Worm (Caenorhabditis elegans) whole organism, late embryonic: ENCODE measurements around the gene acer-1.

Source experiments
- C08G9.2 ChIP-seq: sonication (generic microtip); optimal IDR thresholded peaks from 2 replicates; lab custom pipeline; 2016; ENCODE audit warnings: mild to moderate bottlenecking, missing genetic modification characterization, moderate library complexity, missing compliant biosample characterization
- C38D4.7 ChIP-seq: fragments of 200-800 bp; sonication (Bioruptor generic); optimal IDR thresholded peaks from 2 replicates; lab custom pipeline; 2018; ENCODE audit warnings: mild to moderate bottlenecking, missing genetic modification characterization, moderate library complexity, missing compliant biosample characterization
- K02D7.2 ChIP-seq: sonication (generic microtip); optimal IDR thresholded peaks from 2 replicates; lab custom pipeline; 2017; ENCODE audit warnings: mild to moderate bottlenecking, missing genetic modification characterization, missing compliant biosample characterization
- K09A11.1 ChIP-seq: sonication (generic microtip); optimal IDR thresholded peaks from 2 replicates; lab custom pipeline; 2017; ENCODE audit warnings: antibody characterized with exemption, mild to moderate bottlenecking, missing genetic modification characterization, missing compliant biosample characterization; ENCODE audit not compliant: insufficient read depth
- Y22D7AL.16 ChIP-seq: sonication (generic microtip); optimal IDR thresholded peaks from 2 replicates; lab custom pipeline; 2016; ENCODE audit warnings: missing genetic modification characterization, missing compliant biosample characterization
- ahr-1 ChIP-seq: sonication (generic microtip); optimal IDR thresholded peaks from 2 replicates; lab custom pipeline; 2016; ENCODE audit warnings: missing genetic modification characterization, missing compliant biosample characterization
- ama-1 ChIP-seq: fragments of 150-350 bp; optimal IDR thresholded peaks from 2 replicates; lab custom pipeline; 2014
- ceh-14 ChIP-seq: sonication (generic microtip); optimal IDR thresholded peaks from 2 replicates; lab custom pipeline; 2016; ENCODE audit warnings: missing genotype, missing genetic modification characterization, missing compliant biosample characterization
- ceh-18 ChIP-seq: sonication (generic microtip); optimal IDR thresholded peaks from 2 replicates; lab custom pipeline; 2016; ENCODE audit warnings: missing genetic modification characterization, missing compliant biosample characterization
- ceh-2 ChIP-seq: sonication (generic microtip); optimal IDR thresholded peaks from 2 replicates; lab custom pipeline; 2016; ENCODE audit warnings: missing genotype, missing genetic modification characterization, missing compliant biosample characterization
- ceh-22 ChIP-seq: sonication (generic microtip); optimal IDR thresholded peaks from 2 replicates; lab custom pipeline; 2017; ENCODE audit warnings: missing biosample characterization, missing genetic modification characterization
- ceh-24 ChIP-seq: sonication (generic microtip); optimal IDR thresholded peaks from 2 replicates; lab custom pipeline; 2016; ENCODE audit warnings: mild to moderate bottlenecking, missing genetic modification characterization, missing compliant biosample characterization
- ceh-30 ChIP-seq: fragments of 150-350 bp; optimal IDR thresholded peaks from 2 replicates; lab custom pipeline; 2014; ENCODE audit warnings: missing biosample characterization, missing genetic modification characterization
- ceh-31 ChIP-seq: sonication (generic microtip); optimal IDR thresholded peaks from 2 replicates; lab custom pipeline; 2016; ENCODE audit warnings: missing genetic modification characterization, missing compliant biosample characterization
- ceh-34 ChIP-seq: sonication (generic microtip); optimal IDR thresholded peaks from 2 replicates; lab custom pipeline; 2016; ENCODE audit warnings: mild to moderate bottlenecking, missing genetic modification characterization, missing compliant biosample characterization
- ceh-45 ChIP-seq: fragments of 200-800 bp; sonication (Bioruptor generic); IDR thresholded peaks from 2 replicates; pipeline ENCODE4 v1.3.6; 2022; ENCODE audit warnings: missing genetic modification reagents, missing genetic modification characterization, missing compliant biosample characterization
- ceh-48 ChIP-seq: sonication (generic microtip); optimal IDR thresholded peaks from 2 replicates; lab custom pipeline; 2016; ENCODE audit warnings: missing genetic modification characterization, inconsistent platforms, missing compliant biosample characterization
- ceh-6 ChIP-seq: fragments of 200-800 bp; sonication (Bioruptor generic); optimal IDR thresholded peaks from 2 replicates; lab custom pipeline; 2018; ENCODE audit warnings: mild to moderate bottlenecking, missing genetic modification characterization, missing compliant biosample characterization
- che-1 ChIP-seq: sonication (generic microtip); optimal IDR thresholded peaks from 2 replicates; lab custom pipeline; 2016; ENCODE audit warnings: mild to moderate bottlenecking, missing genetic modification characterization, missing compliant biosample characterization
- dmd-4 ChIP-seq: sonication (generic microtip); optimal IDR thresholded peaks from 2 replicates; lab custom pipeline; 2016; ENCODE audit warnings: borderline replicate concordance, missing genetic modification characterization, missing compliant biosample characterization
- elt-2 ChIP-seq: sonication (generic microtip); optimal IDR thresholded peaks from 2 replicates; lab custom pipeline; 2016; ENCODE audit warnings: missing genetic modification reagents, missing genetic modification characterization, missing compliant biosample characterization
- ets-4 ChIP-seq: sonication (generic microtip); optimal IDR thresholded peaks from 2 replicates; lab custom pipeline; 2016; ENCODE audit warnings: missing genetic modification characterization, missing compliant biosample characterization
- eyg-1 ChIP-seq: sonication (generic microtip); optimal IDR thresholded peaks from 2 replicates; lab custom pipeline; 2016; ENCODE audit warnings: missing genotype, missing genetic modification characterization, missing compliant biosample characterization
- fax-1 ChIP-seq: sonication (generic microtip); optimal IDR thresholded peaks from 2 replicates; lab custom pipeline; 2016; ENCODE audit warnings: missing genotype, missing genetic modification characterization, missing compliant biosample characterization
- fkh-10 ChIP-seq: fragments of 150-350 bp; optimal IDR thresholded peaks from 2 replicates; lab custom pipeline; 2014; ENCODE audit warnings: missing biosample characterization, missing genetic modification reagents, missing genetic modification characterization
- fkh-6 ChIP-seq: sonication (generic microtip); optimal IDR thresholded peaks from 2 replicates; lab custom pipeline; 2016; ENCODE audit warnings: missing genetic modification characterization, missing compliant biosample characterization
- gmeb-2 ChIP-seq: sonication (generic microtip); optimal IDR thresholded peaks from 2 replicates; lab custom pipeline; 2016; ENCODE audit warnings: missing genetic modification characterization, inconsistent platforms, missing compliant biosample characterization
- hlh-13 ChIP-seq: fragments of 200-800 bp; sonication (Bioruptor generic); optimal IDR thresholded peaks from 2 replicates; lab custom pipeline; 2018; ENCODE audit warnings: mild to moderate bottlenecking, missing genetic modification characterization, missing compliant biosample characterization
- hlh-15 ChIP-seq: sonication (generic microtip); optimal IDR thresholded peaks from 2 replicates; lab custom pipeline; 2016; ENCODE audit warnings: missing genetic modification characterization, missing compliant biosample characterization
- hlh-30 ChIP-seq: sonication (generic microtip); optimal IDR thresholded peaks from 2 replicates; lab custom pipeline; 2017; ENCODE audit warnings: antibody characterized with exemption, missing genetic modification characterization, missing compliant biosample characterization; ENCODE audit not compliant: insufficient read depth
- hlh-8 ChIP-seq: sonication (generic microtip); optimal IDR thresholded peaks from 2 replicates; lab custom pipeline; 2016; ENCODE audit warnings: missing genotype, missing genetic modification characterization, missing compliant biosample characterization
- lin-11 ChIP-seq: fragments of 200-800 bp; sonication (Bioruptor generic); optimal IDR thresholded peaks from 2 replicates; lab custom pipeline; 2018; ENCODE audit warnings: mild to moderate bottlenecking, missing genetic modification characterization, missing compliant biosample characterization
- madf-2 ChIP-seq: sonication (generic microtip); optimal IDR thresholded peaks from 2 replicates; lab custom pipeline; 2017; ENCODE audit warnings: missing genetic modification characterization, missing compliant biosample characterization
- mec-3 ChIP-seq: sonication (generic microtip); optimal IDR thresholded peaks from 2 replicates; lab custom pipeline; 2016; ENCODE audit warnings: borderline replicate concordance, missing genetic modification characterization, missing compliant biosample characterization
- nfya-1 ChIP-seq: sonication (generic microtip); optimal IDR thresholded peaks from 2 replicates; lab custom pipeline; 2017; ENCODE audit warnings: missing genetic modification characterization, mild to moderate bottlenecking, missing compliant biosample characterization, antibody characterized with exemption, moderate library complexity
- nhr-11 ChIP-seq: fragments of 150-350 bp; optimal IDR thresholded peaks from 2 replicates; lab custom pipeline; 2014; ENCODE audit warnings: missing biosample characterization, missing genetic modification characterization
- nhr-232 ChIP-seq: sonication (generic microtip); optimal IDR thresholded peaks from 2 replicates; lab custom pipeline; 2016; ENCODE audit warnings: missing genetic modification characterization, missing compliant biosample characterization
- npax-4 ChIP-seq: sonication (generic microtip); optimal IDR thresholded peaks from 2 replicates; lab custom pipeline; 2016; ENCODE audit warnings: missing genetic modification characterization, missing compliant biosample characterization
- odd-2 ChIP-seq: sonication (generic microtip); optimal IDR thresholded peaks from 2 replicates; lab custom pipeline; 2017; ENCODE audit warnings: antibody characterized with exemption, mild to moderate bottlenecking, missing genetic modification characterization, missing compliant biosample characterization
- pha-2 ChIP-seq: sonication (generic microtip); optimal IDR thresholded peaks from 2 replicates; lab custom pipeline; 2017; ENCODE audit warnings: mild to moderate bottlenecking, missing genetic modification characterization, missing compliant biosample characterization
- pqm-1 ChIP-seq: sonication (generic microtip); optimal IDR thresholded peaks from 2 replicates; lab custom pipeline; 2016; ENCODE audit warnings: missing genetic modification characterization, missing compliant biosample characterization
- ref-2 ChIP-seq: sonication (generic microtip); optimal IDR thresholded peaks from 2 replicates; lab custom pipeline; 2016; ENCODE audit warnings: missing genetic modification characterization, missing compliant biosample characterization
- rnt-1 ChIP-seq: sonication (generic microtip); optimal IDR thresholded peaks from 2 replicates; lab custom pipeline; 2016; ENCODE audit warnings: missing genetic modification characterization, missing compliant biosample characterization
- sdc-2 ChIP-seq: sonication (generic microtip); optimal IDR thresholded peaks from 2 replicates; lab custom pipeline; 2016; ENCODE audit warnings: missing genotype, missing genetic modification characterization, missing compliant biosample characterization
- sox-2 ChIP-seq: fragments of 200-800 bp; sonication (Bioruptor generic); IDR thresholded peaks from 2 replicates; pipeline ENCODE4 v1.3.6; 2022; ENCODE audit warnings: missing genetic modification reagents, missing genetic modification characterization, missing compliant biosample characterization
- sox-4 ChIP-seq: sonication (generic microtip); optimal IDR thresholded peaks from 2 replicates; lab custom pipeline; 2017; ENCODE audit warnings: mild to moderate bottlenecking, missing genetic modification characterization, inconsistent platforms, missing compliant biosample characterization
- syd-9 ChIP-seq: sonication (generic microtip); optimal IDR thresholded peaks from 2 replicates; lab custom pipeline; 2016; ENCODE audit warnings: mild to moderate bottlenecking, missing genetic modification characterization, moderate library complexity, missing compliant biosample characterization
- tbx-2 ChIP-seq: sonication (generic microtip); optimal IDR thresholded peaks from 2 replicates; lab custom pipeline; 2016; ENCODE audit warnings: missing genetic modification characterization, missing compliant biosample characterization
- unc-3 ChIP-seq, 2 experiments: fragments of 200-800 bp in 1 of 2; sonication (Bioruptor generic) in 1 of 2; sonication (generic microtip) in 1 of 2; conservative IDR thresholded peaks in 1 of 2; optimal IDR thresholded peaks in 1 of 2; 2 replicates each; pipeline versions ENCODE4 v1.3.6 to Lab custom; 2016 to 2022; ENCODE audit warnings: missing compliant biosample characterization in 2 of 2, missing genetic modification characterization in 2 of 2, missing genetic modification reagents in 1 of 2
- unc-42 ChIP-seq: sonication (generic microtip); optimal IDR thresholded peaks from 2 replicates; lab custom pipeline; 2016; ENCODE audit warnings: missing genotype, missing genetic modification characterization, missing compliant biosample characterization
- unc-55 ChIP-seq: sonication (generic microtip); optimal IDR thresholded peaks from 2 replicates; lab custom pipeline; 2017; ENCODE audit warnings: missing biosample characterization, missing genetic modification reagents, missing genetic modification characterization
- ztf-16 ChIP-seq: sonication (generic microtip); optimal IDR thresholded peaks from 2 replicates; lab custom pipeline; 2017; ENCODE audit warnings: missing genetic modification characterization, missing compliant biosample characterization

acer-1 gene

DNA sequence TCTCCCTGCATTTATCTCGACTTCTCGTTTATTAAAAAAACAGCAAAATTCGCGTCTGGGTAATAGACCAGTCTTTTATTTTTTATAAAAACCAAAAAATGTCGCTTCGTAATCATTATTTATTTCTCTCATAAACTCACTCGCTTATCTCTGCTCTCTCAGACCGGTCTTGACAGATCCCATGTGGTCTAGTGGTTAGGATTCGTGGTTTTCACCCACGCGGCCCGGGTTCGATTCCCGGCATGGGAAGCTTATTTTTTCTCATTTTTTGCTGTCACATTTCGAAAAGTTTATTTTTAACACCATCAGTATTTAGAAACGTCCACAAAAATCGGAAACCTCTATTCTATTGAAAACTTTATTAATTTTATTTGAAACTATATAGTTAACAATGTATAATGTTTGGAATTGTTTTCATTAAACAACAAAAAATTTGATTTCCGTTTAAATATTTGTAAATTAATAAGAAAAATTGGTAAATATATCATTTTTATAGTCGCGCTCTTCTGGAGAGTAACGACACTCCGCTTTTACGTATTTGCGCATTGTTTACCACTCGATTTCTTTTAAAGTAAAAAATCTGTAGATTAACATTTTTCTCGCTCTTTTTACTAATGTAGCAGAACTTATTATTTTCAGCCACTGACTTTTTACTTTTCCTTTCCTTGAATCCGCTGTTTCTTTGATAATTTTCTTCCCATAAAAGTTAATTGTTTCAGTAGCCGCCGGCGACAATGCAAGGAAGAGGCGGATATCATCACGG is 8.0 kb upstream of the acer-1 start, which contains the start of gene hrpl-1:
hrpl-1 (plus strand) TSS at position 713 of the 763 bp plus-strand sequence.
- TF ChIP-seq unc-42 (tag; lab: Kevin White, UChicago): no peak
- peak; percentile 28 for TF ChIP-seq fax-1 (tag; lab: Kevin White, UChicago)
- TF ChIP-seq fkh-6 (tag; lab: Kevin White, UChicago): no peak
- TF ChIP-seq Y22D7AL.16 (tag; lab: Kevin White, UChicago): no peak
- TF ChIP-seq hlh-30: no peak
- no peak for TF ChIP-seq ceh-30
- no peak for TF ChIP-seq ceh-6 (GFP tag; lab: Kevin White, UChicago)
- TF ChIP-seq K09A11.1: peak; percentile 5
- no peak for TF ChIP-seq nhr-11
- no peak for TF ChIP-seq unc-3 (GFP tag; conservative IDR thresholded peaks at IDR 0.05; lab: Robert Waterston, UW)
- TF ChIP-seq unc-3 (tag; optimal IDR thresholded peaks at IDR 0.05; lab: Kevin White, UChicago): no peak
- TF ChIP-seq fkh-10: no peak
- no peak for TF ChIP-seq ceh-24 (tag; lab: Kevin White, UChicago)
- no peak for TF ChIP-seq unc-55 (GFP tag; lab: Kevin White, UChicago)
- TF ChIP-seq sdc-2 (tag; lab: Kevin White, UChicago): no peak
- TF ChIP-seq C38D4.7: no peak
- no peak for TF ChIP-seq nfya-1 (tag; lab: Kevin White, UChicago)
- TF ChIP-seq C08G9.2 (tag; lab: Kevin White, UChicago): peak; percentile 19
- TF ChIP-seq ceh-2 (tag; lab: Kevin White, UChicago): no peak
- peak; percentile 27 for TF ChIP-seq npax-4 (tag; lab: Kevin White, UChicago)
- TF ChIP-seq ceh-14 (tag; lab: Kevin White, UChicago): no peak
- TF ChIP-seq lin-11: peak; percentile 1
- TF ChIP-seq hlh-15 (tag; lab: Kevin White, UChicago): peak; percentile 22
- no peak for TF ChIP-seq ahr-1
- TF ChIP-seq hlh-8 (tag; lab: Kevin White, UChicago): no peak
- TF ChIP-seq ref-2 (tag; lab: Kevin White, UChicago): no peak
- no peak for TF ChIP-seq odd-2 (tag; lab: Kevin White, UChicago)
- TF ChIP-seq sox-2: no peak; the same call in 1 of the 2 replicates
- TF ChIP-seq ceh-18 (tag; lab: Kevin White, UChicago): no peak
- TF ChIP-seq sox-4 (tag; lab: Kevin White, UChicago): peak; percentile 45
- no peak for TF ChIP-seq ceh-48 (tag; lab: Kevin White, UChicago)
- peak; percentile 30 for TF ChIP-seq nhr-232 (tag; lab: Kevin White, UChicago)
- TF ChIP-seq ets-4: no peak
- no peak for TF ChIP-seq K02D7.2
- TF ChIP-seq ceh-22 (tag; lab: Kevin White, UChicago): no peak
- TF ChIP-seq che-1 (tag; lab: Kevin White, UChicago): peak; percentile 43
- TF ChIP-seq madf-2 (tag; lab: Kevin White, UChicago): no peak
- TF ChIP-seq eyg-1: no peak
- no peak for TF ChIP-seq pqm-1 (tag; lab: Kevin White, UChicago)
- no peak for TF ChIP-seq ama-1 (lab: Kevin White, UChicago)
- TF ChIP-seq ceh-45 (GFP tag; lab: Robert Waterston, UW): 0 out of 2 replicates have a peak, but pooled peaks have one; percentile 60
- TF ChIP-seq hlh-13 (GFP tag; lab: Kevin White, UChicago): no peak
- peak; percentile 46 for TF ChIP-seq tbx-2 (tag; lab: Kevin White, UChicago)
- TF ChIP-seq mec-3 (tag; lab: Kevin White, UChicago): no peak
- TF ChIP-seq elt-2 (tag; lab: Kevin White, UChicago): peak; percentile 9
- TF ChIP-seq syd-9 (tag; lab: Kevin White, UChicago): no peak
- peak; percentile 3 for TF ChIP-seq ztf-16 (tag; lab: Kevin White, UChicago)
- no peak for TF ChIP-seq ceh-31 (tag; lab: Kevin White, UChicago)
- no peak for TF ChIP-seq dmd-4 (tag; lab: Kevin White, UChicago)
- no peak for TF ChIP-seq pha-2 (tag; lab: Kevin White, UChicago)
- no peak for TF ChIP-seq gmeb-2 (tag; lab: Kevin White, UChicago)
- no peak for TF ChIP-seq ceh-34 (tag; lab: Kevin White, UChicago)
- no peak for TF ChIP-seq rnt-1 (tag; lab: Kevin White, UChicago)
